Fruit fly (Drosophila melanogaster): ENCODE results near the gene Srlp.

DNA sequence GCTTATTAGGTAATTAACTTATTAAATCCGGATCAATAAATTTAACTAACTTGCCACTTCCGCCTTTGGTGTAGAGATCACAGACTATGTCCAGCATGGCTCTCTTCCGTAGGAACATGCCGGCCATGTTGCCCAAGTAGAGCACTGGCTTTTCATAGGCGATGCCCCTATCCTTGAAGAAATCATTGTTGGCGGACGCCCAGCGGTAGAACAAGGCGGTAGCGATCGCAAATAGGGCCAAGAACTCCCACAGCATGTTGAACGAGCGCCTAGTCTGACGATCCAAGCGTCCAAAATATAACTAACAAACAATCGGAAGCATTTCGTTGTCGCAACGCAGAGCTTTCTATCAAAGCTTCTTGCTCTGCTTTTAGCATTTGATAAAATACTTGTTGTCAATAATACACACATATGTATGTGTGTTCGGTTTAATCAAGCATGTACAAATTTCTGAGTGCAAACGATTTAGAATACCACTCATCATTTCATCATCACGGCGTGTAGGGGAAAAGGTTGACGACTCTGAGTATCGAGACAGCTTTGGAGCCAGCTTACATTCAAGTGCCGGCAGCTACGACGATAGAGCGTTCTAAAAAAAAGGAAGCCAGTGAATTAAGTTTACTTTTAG lies 35.2 kb upstream of the Srlp start, which contains the start of gene Cyp9f3:
- TF ChIP-seq CG8478 (optimal IDR thresholded peaks at IDR 0.05) (no peak), CTCF (optimal IDR thresholded peaks at IDR 0.05) (no peak)

Measured in S2 (cell line).